Fruit fly (Drosophila melanogaster): ENCODE data around the gene comm3.
A peak's percentile ranks its signal among the peaks of the same experiment; 100 is the strongest.

The comm3 gene

DNA sequence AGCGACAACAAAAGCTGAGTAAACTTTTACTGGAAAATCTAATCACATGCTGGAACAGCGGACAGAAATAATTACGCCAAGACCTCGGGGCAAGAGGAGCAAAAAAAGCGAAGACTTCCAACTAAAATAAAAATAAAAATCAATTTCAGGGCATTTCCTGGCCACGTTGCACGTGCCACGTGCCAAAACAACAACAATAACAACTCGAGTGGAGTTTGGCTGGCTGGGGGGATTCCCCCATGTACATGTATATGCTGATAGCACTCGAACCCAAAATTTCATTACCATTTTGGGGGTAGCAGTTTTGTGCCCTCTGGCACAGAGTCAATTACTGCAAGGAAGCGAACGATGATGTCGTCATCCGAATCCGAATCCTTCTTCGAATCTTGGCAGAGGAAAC, 14.9 kb upstream of the comm3 start (continued):
- TF ChIP-seq CG8089 (GFP tag; optimal IDR thresholded peaks at IDR 0.05), result no peak
- peak; percentile 12 for TF ChIP-seq CG18599 (GFP tag; optimal IDR thresholded peaks at IDR 0.05)

DNA sequence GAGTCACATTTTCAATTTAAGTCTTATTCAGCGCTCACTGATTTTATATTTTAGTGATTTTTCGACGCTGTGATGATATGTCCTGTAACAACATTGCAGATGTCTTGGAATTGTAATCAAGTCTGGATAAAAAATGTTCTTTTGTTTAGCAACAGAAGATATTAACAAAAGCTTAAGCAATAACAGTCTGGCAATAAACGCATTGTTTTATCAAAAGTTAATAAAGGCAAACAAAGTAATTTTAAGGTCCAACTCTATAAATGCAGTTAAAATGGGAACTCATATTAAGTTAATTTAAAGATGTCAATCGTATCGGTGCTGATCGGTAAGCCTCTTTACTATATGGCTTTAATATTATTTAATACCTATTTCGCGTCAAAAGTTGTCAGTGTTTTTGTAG, 14.0 kb upstream of the comm3 start, which contains the start of gene CG43082:
Gene CG43082 (plus strand): TSS at position 301 of the 400 bp plus-strand sequence.
- no peak for TF ChIP-seq NfI (GFP tag; optimal IDR thresholded peaks at IDR 0.05)
- TF ChIP-seq dimm (GFP tag; IDR thresholded peaks at IDR 0.05), result no peak
- TF ChIP-seq CG43689 (GFP tag; IDR thresholded peaks at IDR 0.05), result no peak
- TF ChIP-seq fd64A (GFP tag; optimal IDR thresholded peaks at IDR 0.05), result no peak
- no peak for TF ChIP-seq schlank (tag; optimal IDR thresholded peaks at IDR 0.05)
- TF ChIP-seq tgo (GFP tag; IDR thresholded peaks at IDR 0.05), result no peak
- no peak for TF ChIP-seq Deaf1 (tag; optimal IDR thresholded peaks at IDR 0.05)
- no peak for TF ChIP-seq Ravus (GFP tag; IDR thresholded peaks at IDR 0.05)
- no peak for TF ChIP-seq pnt (GFP tag; optimal IDR thresholded peaks at IDR 0.05)
- no peak for TF ChIP-seq CG17186 (GFP tag; optimal IDR thresholded peaks at IDR 0.05)
- no peak for TF ChIP-seq ato (GFP tag; IDR thresholded peaks at IDR 0.05; ENCODE audit: partially characterized antibody)
- no peak for TF ChIP-seq pzg (GFP tag; optimal IDR thresholded peaks at IDR 0.05)
- no peak for TF ChIP-seq CG7963 (GFP tag; IDR thresholded peaks at IDR 0.05; ENCODE audit: partially characterized antibody)
- TF ChIP-seq E2f2 (GFP tag; IDR thresholded peaks at IDR 0.05), result no peak
- no peak for TF ChIP-seq CG1832 (GFP tag; optimal IDR thresholded peaks at IDR 0.05)
- TF ChIP-seq Stat92E (GFP tag; optimal IDR thresholded peaks at IDR 0.05), result no peak
- TF ChIP-seq CG3726 (GFP tag; IDR thresholded peaks at IDR 0.05), result no peak
- no peak for TF ChIP-seq Asciz (GFP tag; optimal IDR thresholded peaks at IDR 0.05)
- TF ChIP-seq CG8924 (tag; optimal IDR thresholded peaks at IDR 0.05), result no peak

DNA sequence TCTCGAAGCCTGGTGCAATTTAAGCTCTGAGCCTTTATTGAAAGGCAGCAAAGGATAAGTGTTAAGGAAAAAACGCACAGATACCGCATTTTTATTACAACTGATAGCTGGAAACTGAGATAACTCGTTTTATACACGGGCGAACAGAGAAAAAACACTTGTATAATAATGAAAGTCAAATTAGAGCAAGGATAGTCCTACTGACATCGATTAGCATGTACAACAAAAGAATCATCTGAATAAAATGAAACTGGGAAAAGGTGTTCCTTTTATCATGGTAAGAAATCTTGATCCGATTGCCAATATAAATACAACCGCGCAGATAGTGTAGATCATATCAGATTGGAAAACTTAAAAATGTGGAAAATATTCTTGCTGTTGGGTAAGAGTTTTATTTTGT, 13.4 kb upstream of the comm3 start, which contains the start of the genes Eig71Ej and Eig71Ek:
Gene Eig71Ej (minus strand): TSS at position 101 of the 400 bp plus-strand sequence.
Gene Eig71Ek (plus strand): TSS at position 334 of the 400 bp plus-strand sequence.
- TF ChIP-seq chif (GFP tag; optimal IDR thresholded peaks at IDR 0.05) (no peak), HmgD (GFP tag; optimal IDR thresholded peaks at IDR 0.05) (no peak), Six4 (GFP tag; optimal IDR thresholded peaks at IDR 0.05) (no peak), CG31224 (GFP tag; IDR thresholded peaks at IDR 0.05) (no peak), esg (GFP tag; conservative IDR thresholded peaks at IDR 0.05) (no peak), Max (GFP tag; optimal IDR thresholded peaks at IDR 0.05) (no peak), peb (GFP tag; IDR thresholded peaks at IDR 0.05) (no peak), jing (GFP tag; optimal IDR thresholded peaks at IDR 0.05) (no peak), CG11695 (GFP tag; IDR thresholded peaks at IDR 0.05) (no peak), HLHmδ (GFP tag; optimal IDR thresholded peaks at IDR 0.05) (no peak), ttk (GFP tag; IDR thresholded peaks at IDR 0.05) (no peak), CG11085 (GFP tag; IDR thresholded peaks at IDR 0.05) (no peak), CG2889 (GFP tag; IDR thresholded peaks at IDR 0.05) (no peak), CG6175 (GFP tag; IDR thresholded peaks at IDR 0.05) (no peak)

DNA sequence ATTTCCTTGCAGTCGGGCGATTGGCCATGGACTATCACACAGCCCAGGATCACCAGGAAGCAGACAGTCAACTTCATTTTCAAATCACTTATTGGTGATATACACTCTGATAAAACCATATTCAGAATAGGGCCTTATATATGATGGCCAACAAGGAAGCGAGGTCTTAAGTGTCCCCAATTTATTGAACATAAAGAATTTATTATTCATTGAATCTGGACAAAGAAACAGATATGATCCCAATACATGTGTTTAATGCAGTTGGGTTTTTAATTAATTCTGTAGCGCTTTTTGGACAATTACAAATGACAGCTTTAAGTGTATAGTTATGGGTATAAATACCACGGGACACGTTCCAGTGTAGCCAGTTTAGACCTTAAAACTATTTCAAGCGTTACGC, 11.8 kb upstream of the comm3 start, which contains the start of the genes Eig71Eh and Eig71Ei:
Gene Eig71Eh (minus strand): TSS at position 101 of the 400 bp plus-strand sequence.
Gene Eig71Ei (plus strand): TSS at position 367 of the 400 bp plus-strand sequence.
- TF ChIP-seq CG8765 (GFP tag; IDR thresholded peaks at IDR 0.05), result no peak
- TF ChIP-seq pum (GFP tag; optimal IDR thresholded peaks at IDR 0.05), result no peak
- TF ChIP-seq sens (GFP tag), result peak; percentile 48
- TF ChIP-seq CG9817 (tag; optimal IDR thresholded peaks at IDR 0.05), result no peak
